Fruit fly (Drosophila melanogaster) whole organism, embryonic: ENCODE data around the gene CG34348.

Experiments used
- Blimp-1 ChIP-seq: fragments of 200-800 bp; sonication (Bioruptor generic); optimal IDR thresholded peaks from 3 replicates; lab custom pipeline; 2018; ENCODE audit warnings: missing biosample characterization, missing genetic modification characterization, mild to moderate bottlenecking, moderate library complexity, missing genetic modification reagents
- CG18619 ChIP-seq: fragments of 200-800 bp; sonication (Bioruptor generic); optimal IDR thresholded peaks from 3 replicates; lab custom pipeline; 2017; ENCODE audit warnings: missing biosample characterization, mild to moderate bottlenecking, missing genetic modification characterization
- CG6654 ChIP-seq: fragments of 200-800 bp; sonication (Bioruptor generic); optimal IDR thresholded peaks from 2 replicates; lab custom pipeline; 2017; ENCODE audit warnings: missing biosample characterization, mild to moderate bottlenecking, missing genetic modification characterization
- Dfd ChIP-seq, 2 experiments: fragments of >200 bp; optimal IDR thresholded peaks; 2 replicates each; lab custom pipeline; 2017; ENCODE audit warnings: missing biosample characterization in 2 of 2, missing genetic modification characterization in 2 of 2
- bab2 ChIP-seq: fragments of 200-800 bp; sonication (Bioruptor generic); optimal IDR thresholded peaks from 2 replicates; lab custom pipeline; 2016; ENCODE audit warnings: missing biosample characterization, missing genetic modification characterization
- exex ChIP-seq: fragments of 200-800 bp; sonication (Bioruptor generic); optimal IDR thresholded peaks from 4 replicates; lab custom pipeline; 2018; ENCODE audit warnings: missing biosample characterization, mild to moderate bottlenecking, missing genetic modification characterization, moderate library complexity
- slou ChIP-seq: fragments of 200-800 bp; sonication (Bioruptor generic); optimal IDR thresholded peaks from 3 replicates; lab custom pipeline; 2016; ENCODE audit warnings: missing biosample characterization, missing genetic modification characterization
- zen ChIP-seq: fragments of 200-800 bp; sonication (Bioruptor generic); optimal IDR thresholded peaks from 3 replicates; lab custom pipeline; 2018; ENCODE audit warnings: missing biosample characterization, mild to moderate bottlenecking, missing genetic modification characterization, moderate library complexity

- TF ChIP-seq zen (tag; lab: Kevin White, UChicago) (no peak), CG18619 (GFP tag; lab: Kevin White, UChicago) (no peak), exex (peak; percentile 74), Blimp-1 (GFP tag; lab: Kevin White, UChicago) (no peak), Dfd (GFP tag; optimal IDR thresholded peaks at IDR 0.05; lab: Kevin White, UChicago) (no peak), bab2 (GFP tag; lab: Kevin White, UChicago) (no peak), CG6654 (GFP tag; lab: Kevin White, UChicago) (no peak), slou (GFP tag; lab: Kevin White, UChicago) (no peak)
Observed at dm6 chrX:11342771-11343170, 3.1 kb downstream of the CG34348 start.
